Fruit fly (Drosophila melanogaster): ENCODE results near the gene CG31226.

dm6 chr3R:18895227-18895626 is 43.6 kb upstream of the CG31226 start:
- TF ChIP-seq CG1620 (GFP tag; optimal IDR thresholded peaks at IDR 0.05) (no peak), kay (GFP tag; ENCODE audit: borderline replicate concordance) (peak; percentile 44), Mnt (GFP tag; optimal IDR thresholded peaks at IDR 0.05) (no peak), Crg-1 (GFP tag; optimal IDR thresholded peaks at IDR 0.05) (no peak), CG14711 (tag; optimal IDR thresholded peaks at IDR 0.05) (peak; percentile 19), CG7045 (GFP tag; optimal IDR thresholded peaks at IDR 0.05) (no peak), CG5204 (GFP tag; optimal IDR thresholded peaks at IDR 0.05) (no peak), Hr96 (GFP tag; optimal IDR thresholded peaks at IDR 0.05) (no peak), tj (GFP tag; optimal IDR thresholded peaks at IDR 0.05) (no peak), toe (GFP tag; optimal IDR thresholded peaks at IDR 0.05) (no peak), cic (GFP tag; optimal IDR thresholded peaks at IDR 0.05) (no peak)

Measured in whole organism, adult.